Worm (Caenorhabditis elegans) whole organism, L1 larva: ENCODE measurements around the gene Y116A8C.25.

Experiments
- ama-1 ChIP-seq: fragments of 150-350 bp; optimal IDR thresholded peaks from 2 replicates; lab custom pipeline; 2014
- dsc-1 ChIP-seq: sonication (generic microtip); optimal IDR thresholded peaks from 2 replicates; lab custom pipeline; 2016; ENCODE audit warnings: mild to moderate bottlenecking, missing genetic modification characterization, missing compliant biosample characterization
- egl-27 ChIP-seq, 2 experiments: fragments of 150-350 bp in 1 of 2; sonication (generic microtip); optimal IDR thresholded peaks; 3 replicates each; lab custom pipeline; 2017 to 2018; ENCODE audit warnings: missing biosample characterization in 2 of 2, missing genetic modification characterization in 2 of 2, missing genetic modification reagents in 2 of 2
- fkh-4 ChIP-seq: sonication (generic microtip); optimal IDR thresholded peaks from 2 replicates; lab custom pipeline; 2016; ENCODE audit warnings: missing compliant biosample characterization, missing genetic modification characterization, borderline replicate concordance
- irx-1 ChIP-seq: sonication (generic microtip); optimal IDR thresholded peaks from 2 replicates; lab custom pipeline; 2016; ENCODE audit warnings: missing genetic modification characterization, missing compliant biosample characterization
- isw-1 ChIP-seq: fragments of 200-800 bp; sonication (Bioruptor generic); IDR thresholded peaks from 2 replicates; pipeline ENCODE4 v1.3.6; 2022; ENCODE audit warnings: missing genetic modification characterization, missing compliant biosample characterization
- lin-15B ChIP-seq: fragments of 150-350 bp; sonication (generic microtip); optimal IDR thresholded peaks from 3 replicates; lab custom pipeline; 2014; ENCODE audit warnings: missing biosample characterization, missing genetic modification characterization
- lir-3 ChIP-seq: sonication (generic microtip); optimal IDR thresholded peaks from 2 replicates; lab custom pipeline; 2016; ENCODE audit warnings: mild to moderate bottlenecking, missing genetic modification characterization, moderate library complexity, missing compliant biosample characterization; ENCODE audit not compliant: poor library complexity
- mab-9 ChIP-seq: fragments of 200-800 bp; sonication (Bioruptor generic); IDR thresholded peaks from 2 replicates; pipeline ENCODE4 v1.3.6; 2022; ENCODE audit warnings: missing genetic modification reagents, missing genetic modification characterization, missing compliant biosample characterization
- mef-2 ChIP-seq: fragments of 150-350 bp; optimal IDR thresholded peaks from 2 replicates; lab custom pipeline; 2014; ENCODE audit warnings: missing biosample characterization, missing genetic modification characterization
- mep-1 ChIP-seq: fragments of 150-350 bp; optimal IDR thresholded peaks from 2 replicates; lab custom pipeline; 2014; ENCODE audit warnings: missing biosample characterization, missing genetic modification characterization
- nhr-19 ChIP-seq: fragments of 200-800 bp; sonication (Bioruptor generic); conservative IDR thresholded peaks from 2 replicates; pipeline ENCODE4 v1.3.6; 2022; ENCODE audit warnings: missing genetic modification characterization, missing compliant biosample characterization
- nhr-237 ChIP-seq: fragments of 150-350 bp; optimal IDR thresholded peaks from 2 replicates; lab custom pipeline; 2014; ENCODE audit warnings: missing biosample characterization, missing genetic modification characterization
- nhr-28 ChIP-seq: fragments of 150-350 bp; optimal IDR thresholded peaks from 2 replicates; lab custom pipeline; 2014; ENCODE audit warnings: missing biosample characterization, missing genetic modification characterization
- nhr-71 ChIP-seq: sonication (generic microtip); optimal IDR thresholded peaks from 2 replicates; lab custom pipeline; 2016; ENCODE audit warnings: mild to moderate bottlenecking, missing genetic modification characterization, moderate library complexity, missing compliant biosample characterization
- rnt-1 ChIP-seq: sonication (generic microtip); optimal IDR thresholded peaks from 2 replicates; lab custom pipeline; 2016; ENCODE audit warnings: mild to moderate bottlenecking, missing genetic modification characterization, moderate library complexity, missing compliant biosample characterization
- snu-23 ChIP-seq: sonication (generic microtip); optimal IDR thresholded peaks from 2 replicates; lab custom pipeline; 2016; ENCODE audit warnings: missing genetic modification characterization, missing compliant biosample characterization
- sox-4 ChIP-seq: sonication (generic microtip); optimal IDR thresholded peaks from 2 replicates; lab custom pipeline; 2016; ENCODE audit warnings: missing genetic modification characterization, missing compliant biosample characterization
- swsn-7 ChIP-seq: sonication (generic microtip); optimal IDR thresholded peaks from 2 replicates; lab custom pipeline; 2016; ENCODE audit warnings: missing genetic modification characterization, missing compliant biosample characterization
- tbx-2 ChIP-seq: sonication (generic microtip); optimal IDR thresholded peaks from 2 replicates; lab custom pipeline; 2016; ENCODE audit warnings: missing genetic modification characterization, missing compliant biosample characterization

Gene Y116A8C.25

ce11 chrIV:17026568-17026967, 52.0 kb downstream of the Y116A8C.25 start:
- no peak for TF ChIP-seq ama-1 (lab: Kevin White, UChicago)
- TF ChIP-seq mef-2 (tag; lab: Kevin White, UChicago): no peak
- TF ChIP-seq isw-1 (GFP tag; lab: Robert Waterston, UW): no peak
- no peak for TF ChIP-seq nhr-237 (tag; lab: Kevin White, UChicago)

ce11 chrIV:17025017-17025416, 53.5 kb downstream of the Y116A8C.25 start, which contains the start of gene dct-13:
TSS of gene dct-13 (minus strand) at chrIV:17025117.
- no peak for TF ChIP-seq nhr-71 (tag; lab: Kevin White, UChicago)
- TF ChIP-seq dsc-1 (tag; lab: Kevin White, UChicago): no peak
- no peak for TF ChIP-seq mep-1 (tag; lab: Kevin White, UChicago)
- no peak for TF ChIP-seq lir-3 (tag; lab: Kevin White, UChicago)
- TF ChIP-seq lin-15B (tag; lab: Kevin White, UChicago): no peak
- TF ChIP-seq nhr-19 (GFP tag; lab: Robert Waterston, UW): no peak
- TF ChIP-seq tbx-2 (tag; lab: Kevin White, UChicago): no peak
- TF ChIP-seq fkh-4 (tag; lab: Kevin White, UChicago): no peak
- no peak for TF ChIP-seq nhr-28 (tag; lab: Kevin White, UChicago)
- TF ChIP-seq snu-23 (GFP tag; lab: Kevin White, UChicago): no peak
- no peak for TF ChIP-seq ama-1 (lab: Kevin White, UChicago)
- TF ChIP-seq swsn-7 (tag; lab: Kevin White, UChicago): no peak
- no peak for TF ChIP-seq sox-4 (tag; lab: Kevin White, UChicago)
- TF ChIP-seq irx-1 (tag; lab: Kevin White, UChicago): no peak
- TF ChIP-seq egl-27 (tag; optimal IDR thresholded peaks at IDR 0.05; lab: Kevin White, UChicago): no peak
- TF ChIP-seq mab-9 (GFP tag; lab: Robert Waterston, UW): no peak
- no peak for TF ChIP-seq rnt-1
